Fruit fly (Drosophila melanogaster): Measurements from ENCODE around the gene bora.

Gene bora

DNA sequence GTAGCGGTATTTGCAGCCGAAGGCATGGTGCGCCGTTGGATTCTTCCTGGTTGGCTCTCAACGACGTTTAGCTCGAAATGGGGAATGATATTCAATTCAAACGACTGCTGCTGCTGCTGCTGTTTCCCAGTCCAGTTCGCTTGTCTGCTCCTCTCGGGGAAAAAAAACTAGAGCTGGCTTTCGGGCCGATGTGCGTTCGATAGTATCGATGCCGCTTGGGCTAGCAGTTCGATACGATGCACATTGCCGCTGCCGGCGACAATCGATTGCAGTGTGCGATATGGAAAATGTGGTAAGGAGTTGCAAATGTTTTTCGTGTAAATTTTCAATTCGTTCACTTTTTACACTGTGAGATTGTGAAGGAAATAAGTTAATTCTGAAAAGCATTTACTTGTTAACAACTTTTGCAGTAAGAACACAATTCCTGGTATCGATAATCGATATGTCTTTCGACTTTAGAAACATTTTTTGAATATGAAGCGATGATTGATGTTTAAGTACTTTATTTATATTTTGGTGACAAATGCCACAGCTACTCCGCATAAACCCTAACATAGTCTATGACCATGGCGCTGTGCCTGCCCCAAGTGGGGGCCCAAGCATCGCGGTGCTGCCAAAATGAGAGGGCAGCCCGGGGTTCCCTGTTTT is 50.6 kb downstream of the bora start, which contains the start of gene Capr:
Gene Capr (minus strand): TSS at position 339 of the 648 bp plus-strand sequence.
- TF ChIP-seq CG16779 (tag; optimal IDR thresholded peaks at IDR 0.05): no peak
- no peak for TF ChIP-seq fkh (GFP tag; optimal IDR thresholded peaks at IDR 0.05)
- TF ChIP-seq CG31627 (GFP tag; optimal IDR thresholded peaks at IDR 0.05): peak; percentile 45
- TF ChIP-seq CG10669 (GFP tag; optimal IDR thresholded peaks at IDR 0.05): no peak
- TF ChIP-seq dac (GFP tag; optimal IDR thresholded peaks at IDR 0.05): no peak
- TF ChIP-seq spab (GFP tag; optimal IDR thresholded peaks at IDR 0.05): no peak
- no peak for TF ChIP-seq CG6808 (GFP tag; optimal IDR thresholded peaks at IDR 0.05)
- peak; percentile 19 for TF ChIP-seq Hr39 (GFP tag; optimal IDR thresholded peaks at IDR 0.05)
- peak; percentile 5 for TF ChIP-seq dsx (GFP tag; optimal IDR thresholded peaks at IDR 0.05; ENCODE audit: poor library complexity, severe bottlenecking)
- TF ChIP-seq ss (GFP tag; optimal IDR thresholded peaks at IDR 0.05): peak in 1 of 2 experiments; percentile 14
- no peak for TF ChIP-seq Ets96B (tag; optimal IDR thresholded peaks at IDR 0.05)
- peak; percentile 34 for TF ChIP-seq Ets21C (GFP tag; optimal IDR thresholded peaks at IDR 0.05)
- TF ChIP-seq CG8319 (GFP tag; optimal IDR thresholded peaks at IDR 0.05): no peak
- TF ChIP-seq svp (GFP tag): peak; percentile 61
- no peak for TF ChIP-seq CG9139 (GFP tag; optimal IDR thresholded peaks at IDR 0.05)
- peak; percentile 67 for TF ChIP-seq CG3919 (GFP tag; optimal IDR thresholded peaks at IDR 0.05)
- TF ChIP-seq achi (GFP tag; optimal IDR thresholded peaks at IDR 0.05): no peak
- peak; percentile 20 for TF ChIP-seq OdsH (GFP tag; optimal IDR thresholded peaks at IDR 0.05)
- TF ChIP-seq CG6792 (GFP tag; optimal IDR thresholded peaks at IDR 0.05): no peak
- TF ChIP-seq Met (GFP tag; optimal IDR thresholded peaks at IDR 0.05): peak; percentile 37
- no peak for TF ChIP-seq salr (GFP tag; optimal IDR thresholded peaks at IDR 0.05)
- peak; percentile 29 for TF ChIP-seq CG3032 (tag; optimal IDR thresholded peaks at IDR 0.05)
- no peak for TF ChIP-seq CG7368 (GFP tag; optimal IDR thresholded peaks at IDR 0.05)
- TF ChIP-seq CG8632 (GFP tag; optimal IDR thresholded peaks at IDR 0.05): no peak
- no peak for TF ChIP-seq Blimp-1 (GFP tag; optimal IDR thresholded peaks at IDR 0.05)
- TF ChIP-seq acj6 (GFP tag; optimal IDR thresholded peaks at IDR 0.05): no peak
- peak; percentile 50 for TF ChIP-seq lz (GFP tag; optimal IDR thresholded peaks at IDR 0.05)
- peak; percentile 45 for TF ChIP-seq topi (GFP tag; optimal IDR thresholded peaks at IDR 0.05)
- TF ChIP-seq CG11294 (GFP tag; IDR thresholded peaks at IDR 0.05): no peak
- no peak for TF ChIP-seq Gug (GFP tag; IDR thresholded peaks at IDR 0.05)
- TF ChIP-seq CG6276 (GFP tag; optimal IDR thresholded peaks at IDR 0.05): no peak
- no peak for TF ChIP-seq Hr38 (GFP tag; optimal IDR thresholded peaks at IDR 0.05)
- TF ChIP-seq CG11902 (GFP tag; optimal IDR thresholded peaks at IDR 0.05): no peak
- no peak for TF ChIP-seq CG15336 (GFP tag; IDR thresholded peaks at IDR 0.05)
- no peak for TF ChIP-seq Hr4 (GFP tag; optimal IDR thresholded peaks at IDR 0.05)
- peak; percentile 44 for TF ChIP-seq Sox14 (GFP tag; optimal IDR thresholded peaks at IDR 0.05)
- no peak for TF ChIP-seq CG34406 (GFP tag; optimal IDR thresholded peaks at IDR 0.05)
- TF ChIP-seq fd85E (GFP tag; optimal IDR thresholded peaks at IDR 0.05): no peak
- peak; percentile 23 for TF ChIP-seq CG6854 (GFP tag; optimal IDR thresholded peaks at IDR 0.05)
- TF ChIP-seq pdm3 (GFP tag; optimal IDR thresholded peaks at IDR 0.05): no peak
- TF ChIP-seq net (GFP tag; optimal IDR thresholded peaks at IDR 0.05): no peak
- TF ChIP-seq Smox (GFP tag; optimal IDR thresholded peaks at IDR 0.05): no peak
- no peak for TF ChIP-seq Sox15 (GFP tag; optimal IDR thresholded peaks at IDR 0.05)
- no peak for TF ChIP-seq CG1621 (tag; optimal IDR thresholded peaks at IDR 0.05)
- TF ChIP-seq eg (GFP tag; IDR thresholded peaks at IDR 0.05): no peak
- no peak for TF ChIP-seq Sox102F (GFP tag; optimal IDR thresholded peaks at IDR 0.05)
- TF ChIP-seq esn (GFP tag; optimal IDR thresholded peaks at IDR 0.05): peak; percentile 64
- TF ChIP-seq CG8119 (GFP tag; IDR thresholded peaks at IDR 0.05): no peak
- TF ChIP-seq cyc (GFP tag; optimal IDR thresholded peaks at IDR 0.05): peak; percentile 40
- TF ChIP-seq CG6163 (GFP tag; IDR thresholded peaks at IDR 0.05): peak; percentile 43; the same call in 2 of the 3 replicates
- TF ChIP-seq Eip78C (GFP tag): peak; percentile 51
